Fruit fly (Drosophila melanogaster) whole organism, embryonic: ENCODE data around the gene Shc.

Experiments
- Ada2b ChIP-seq: fragments of 200-800 bp; sonication (Bioruptor generic); IDR thresholded peaks from 2 replicates; pipeline ENCODE4 v1.3.6; 2022; ENCODE audit warnings: missing biosample characterization, missing genetic modification characterization
- CG10274 ChIP-seq: fragments of 200-800 bp; sonication (Bioruptor generic); optimal IDR thresholded peaks from 3 replicates; lab custom pipeline; 2017; ENCODE audit warnings: missing biosample characterization, mild to moderate bottlenecking, missing genetic modification characterization
- CG11695 ChIP-seq: fragments of 200-800 bp; sonication (Bioruptor generic); IDR thresholded peaks from 3 replicates; pipeline ENCODE4 v1.3.6; 2022; ENCODE audit warnings: missing biosample characterization, missing genetic modification characterization
- CG11696 ChIP-seq: fragments of 200-800 bp; sonication (Bioruptor generic); IDR thresholded peaks from 2 replicates; pipeline ENCODE4 v1.3.6; 2022; ENCODE audit warnings: missing biosample characterization, missing genetic modification characterization
- CG13624 ChIP-seq: fragments of 200-800 bp; sonication (Bioruptor generic); optimal IDR thresholded peaks from 2 replicates; lab custom pipeline; 2016; ENCODE audit warnings: missing biosample characterization, missing genetic modification characterization
- CG15269 ChIP-seq: fragments of 200-800 bp; sonication (Bioruptor generic); optimal IDR thresholded peaks from 2 replicates; lab custom pipeline; 2018; ENCODE audit warnings: missing biosample characterization, mild to moderate bottlenecking, missing genetic modification characterization, moderate library complexity
- CG15601 ChIP-seq: fragments of 200-800 bp; sonication (Bioruptor generic); optimal IDR thresholded peaks from 3 replicates; lab custom pipeline; 2019; ENCODE audit warnings: missing biosample characterization, mild to moderate bottlenecking, missing genetic modification characterization, moderate library complexity
- CG2120 ChIP-seq: fragments of 200-800 bp; sonication (Bioruptor generic); optimal IDR thresholded peaks from 3 replicates; lab custom pipeline; 2016; ENCODE audit warnings: missing biosample characterization, missing genetic modification characterization
- CG2889 ChIP-seq: fragments of 200-800 bp; sonication (Bioruptor generic); IDR thresholded peaks from 3 replicates; pipeline ENCODE4 v1.3.6; 2022; ENCODE audit warnings: missing biosample characterization, missing genetic modification characterization
- CG30403 ChIP-seq: fragments of 200-800 bp; sonication (Bioruptor generic); optimal IDR thresholded peaks from 3 replicates; lab custom pipeline; 2016; ENCODE audit warnings: missing biosample characterization, missing genetic modification characterization
- CG3065 ChIP-seq: fragments of 200-800 bp; sonication (Bioruptor generic); optimal IDR thresholded peaks from 2 replicates; lab custom pipeline; 2016; ENCODE audit warnings: missing biosample characterization, missing genetic modification characterization
- CG3163 ChIP-seq: fragments of 200-800 bp; sonication (Bioruptor generic); optimal IDR thresholded peaks from 3 replicates; lab custom pipeline; 2016; ENCODE audit warnings: missing biosample characterization, missing genetic modification characterization
- CG32772 ChIP-seq: fragments of 200-800 bp; sonication (Bioruptor generic); IDR thresholded peaks from 2 replicates; pipeline ENCODE4 v1.3.6; 2022; ENCODE audit warnings: missing biosample characterization, missing genetic modification characterization
- CG3838 ChIP-seq: fragments of 200-800 bp; sonication (Bioruptor generic); optimal IDR thresholded peaks from 3 replicates; lab custom pipeline; 2016; ENCODE audit warnings: missing biosample characterization, missing genetic modification characterization
- CG4282 ChIP-seq: fragments of 200-800 bp; sonication (Bioruptor generic); optimal IDR thresholded peaks from 2 replicates; lab custom pipeline; 2016; ENCODE audit warnings: missing biosample characterization, missing genetic modification characterization
- CG4424 ChIP-seq: fragments of 200-800 bp; sonication (Bioruptor generic); optimal IDR thresholded peaks from 3 replicates; lab custom pipeline; 2016; ENCODE audit warnings: missing biosample characterization, missing genetic modification characterization
- CG4854 ChIP-seq: fragments of 200-800 bp; sonication (Bioruptor generic); optimal IDR thresholded peaks from 2 replicates; lab custom pipeline; 2016; ENCODE audit warnings: missing biosample characterization, missing genetic modification characterization, inconsistent platforms
- CG5245 ChIP-seq: fragments of 200-800 bp; sonication (Bioruptor generic); optimal IDR thresholded peaks from 3 replicates; lab custom pipeline; 2016; ENCODE audit warnings: missing biosample characterization, missing genetic modification characterization
- CG7556 ChIP-seq: fragments of 200-800 bp; sonication (Bioruptor generic); optimal IDR thresholded peaks from 2 replicates; lab custom pipeline; 2017; ENCODE audit warnings: missing biosample characterization, mild to moderate bottlenecking, missing genetic modification characterization
- CG8281 ChIP-seq: fragments of 200-800 bp; sonication (Bioruptor generic); optimal IDR thresholded peaks from 2 replicates; lab custom pipeline; 2018; ENCODE audit warnings: missing biosample characterization, mild to moderate bottlenecking, missing genetic modification characterization, moderate library complexity
- CG9437 ChIP-seq: fragments of 200-800 bp; sonication (Bioruptor generic); optimal IDR thresholded peaks from 2 replicates; lab custom pipeline; 2018; ENCODE audit warnings: missing biosample characterization, mild to moderate bottlenecking, missing genetic modification characterization
- Dbx ChIP-seq: fragments of 200-800 bp; sonication (Bioruptor generic); IDR thresholded peaks from 3 replicates; pipeline ENCODE4 v1.3.6; 2022; ENCODE audit warnings: missing biosample characterization, missing genetic modification characterization
- Dip3 ChIP-seq: fragments of 200-800 bp; sonication (Bioruptor generic); optimal IDR thresholded peaks from 3 replicates; lab custom pipeline; 2016; ENCODE audit warnings: missing biosample characterization, missing genetic modification characterization
- Dref ChIP-seq: fragments of 200-800 bp; sonication (Bioruptor generic); IDR thresholded peaks from 2 replicates; pipeline ENCODE4 v1.3.6; 2022; ENCODE audit warnings: missing biosample characterization, missing genetic modification characterization
- E2f2 ChIP-seq: fragments of 200-800 bp; sonication (Bioruptor generic); IDR thresholded peaks from 2 replicates; pipeline ENCODE4 v1.3.6; 2022; ENCODE audit warnings: missing biosample characterization, missing genetic modification characterization
- Ets65A ChIP-seq: fragments of 200-800 bp; sonication (Bioruptor generic); peaks from one replicate; lab custom pipeline; 2016; ENCODE audit warnings: missing biosample characterization, missing genetic modification characterization
- Ets97D ChIP-seq: fragments of 200-800 bp; sonication (Bioruptor generic); optimal IDR thresholded peaks from 3 replicates; lab custom pipeline; 2016; ENCODE audit warnings: missing biosample characterization, missing genetic modification characterization
- Fer3 ChIP-seq: fragments of 200-800 bp; sonication (Bioruptor generic); optimal IDR thresholded peaks from 2 replicates; lab custom pipeline; 2018; ENCODE audit warnings: missing biosample characterization, mild to moderate bottlenecking, missing genetic modification characterization, moderate library complexity
- GATAe ChIP-seq: fragments of 200-800 bp; sonication (Bioruptor generic); conservative IDR thresholded peaks from 2 replicates; pipeline ENCODE4 v1.3.6; 2022; ENCODE audit warnings: missing biosample characterization, missing genetic modification characterization
- Gug ChIP-seq: fragments of 200-800 bp; sonication (Bioruptor generic); IDR thresholded peaks from 4 replicates; pipeline ENCODE4 v1.3.6; 2022; ENCODE audit warnings: missing biosample characterization, missing genetic modification characterization
- HHEX ChIP-seq: fragments of 200-800 bp; sonication (Bioruptor generic); optimal IDR thresholded peaks from 3 replicates; lab custom pipeline; 2017; ENCODE audit warnings: missing biosample characterization, mild to moderate bottlenecking, missing genetic modification characterization, missing genetic modification reagents
- Nf-YA ChIP-seq: fragments of 200-800 bp; sonication (Bioruptor generic); IDR thresholded peaks from 2 replicates; pipeline ENCODE4 v1.3.6; 2022; ENCODE audit warnings: missing biosample characterization, missing genetic modification characterization
- Oli ChIP-seq: fragments of 200-800 bp; sonication (Bioruptor generic); optimal IDR thresholded peaks from 2 replicates; lab custom pipeline; 2018; ENCODE audit warnings: missing biosample characterization, mild to moderate bottlenecking, missing genetic modification characterization, moderate library complexity
- Ravus ChIP-seq: fragments of 200-800 bp; sonication (Bioruptor generic); IDR thresholded peaks from 2 replicates; pipeline ENCODE4 v1.3.6; 2022; ENCODE audit warnings: missing biosample characterization, missing genetic modification characterization
- Xbp1 ChIP-seq: fragments of 200-800 bp; sonication (Bioruptor generic); optimal IDR thresholded peaks from 3 replicates; lab custom pipeline; 2016; ENCODE audit warnings: missing biosample characterization, mild to moderate bottlenecking, missing genetic modification characterization
- bsh ChIP-seq, 2 experiments: fragments of 200-800 bp; sonication (Bioruptor generic); optimal IDR thresholded peaks; 2 replicates each; lab custom pipeline; 2017 to 2018; ENCODE audit warnings: mild to moderate bottlenecking in 2 of 2, missing biosample characterization in 2 of 2, missing genetic modification characterization in 2 of 2, moderate library complexity in 1 of 2
- dpn ChIP-seq, 2 experiments: fragments of 200-800 bp; sonication (Bioruptor generic); optimal IDR thresholded peaks; 3 replicates each; lab custom pipeline; 2016; ENCODE audit warnings: missing biosample characterization in 2 of 2, missing genetic modification characterization in 2 of 2
- ems ChIP-seq: fragments of 200-800 bp; sonication (Bioruptor generic); optimal IDR thresholded peaks from 3 replicates; lab custom pipeline; 2016; ENCODE audit warnings: missing biosample characterization, missing genetic modification characterization
- esg ChIP-seq: fragments of 200-800 bp; sonication (Bioruptor generic); conservative IDR thresholded peaks from 2 replicates; pipeline ENCODE4 v1.3.6; 2022; ENCODE audit warnings: missing biosample characterization, missing genetic modification characterization
- fd102C ChIP-seq: fragments of 200-800 bp; sonication (Bioruptor generic); optimal IDR thresholded peaks from 2 replicates; lab custom pipeline; 2018; ENCODE audit warnings: missing biosample characterization, mild to moderate bottlenecking, missing genetic modification characterization, moderate library complexity
- fd96Cb ChIP-seq: fragments of 200-800 bp; sonication (Bioruptor generic); optimal IDR thresholded peaks from 2 replicates; lab custom pipeline; 2018; ENCODE audit warnings: missing biosample characterization, mild to moderate bottlenecking, missing genetic modification characterization, moderate library complexity
- fu2 ChIP-seq: fragments of 200-800 bp; sonication (Bioruptor generic); optimal IDR thresholded peaks from 2 replicates; lab custom pipeline; 2016; ENCODE audit warnings: missing biosample characterization, missing genetic modification characterization
- lab ChIP-seq: fragments of 200-800 bp; sonication (Bioruptor generic); optimal IDR thresholded peaks from 3 replicates; lab custom pipeline; 2017; ENCODE audit warnings: missing biosample characterization, missing genetic modification characterization, mild to moderate bottlenecking, moderate library complexity, missing genetic modification reagents
- lov ChIP-seq, 2 experiments: fragments of 200-800 bp in 1 of 2; fragments of >200 bp in 1 of 2; sonication (Bioruptor generic) in 1 of 2; IDR thresholded peaks in 1 of 2; optimal IDR thresholded peaks in 1 of 2; 2 replicates in 1 of 2; 3 replicates in 1 of 2; pipeline versions ENCODE4 v1.3.6 to Lab custom; 2017 to 2022; ENCODE audit warnings: missing biosample characterization in 1 of 2, missing genetic modification characterization in 1 of 2
- mld ChIP-seq: fragments of 200-800 bp; sonication (Bioruptor generic); IDR thresholded peaks from 3 replicates; pipeline ENCODE4 v1.3.6; 2022; ENCODE audit warnings: missing biosample characterization, missing genetic modification characterization; ENCODE audit not compliant: partially characterized antibody
- shn ChIP-seq: fragments of 200-800 bp; sonication (Bioruptor generic); optimal IDR thresholded peaks from 3 replicates; lab custom pipeline; 2016; ENCODE audit warnings: missing biosample characterization, missing genetic modification characterization
- so ChIP-seq: fragments of 200-800 bp; sonication (Bioruptor generic); IDR thresholded peaks from 3 replicates; pipeline ENCODE4 v1.3.6; 2022; ENCODE audit warnings: missing biosample characterization, missing genetic modification characterization
- tio ChIP-seq: fragments of 200-800 bp; sonication (Bioruptor generic); optimal IDR thresholded peaks from 2 replicates; lab custom pipeline; 2017; ENCODE audit warnings: missing biosample characterization, missing genetic modification characterization, inconsistent platforms
- wek ChIP-seq: fragments of 200-800 bp; sonication (Bioruptor generic); optimal IDR thresholded peaks from 3 replicates; lab custom pipeline; 2018; ENCODE audit warnings: missing biosample characterization, mild to moderate bottlenecking, missing genetic modification characterization, moderate library complexity
- z ChIP-seq: fragments of 200-800 bp; sonication (Bioruptor generic); IDR thresholded peaks from 3 replicates; pipeline ENCODE4 v1.3.6; 2022; ENCODE audit warnings: missing biosample characterization, missing genetic modification characterization

The Shc gene

dm6 chr3L:9446731-9447238 lies 20.0 kb downstream of the Shc start, which contains the start of gene CG3529 (continued):
- TF ChIP-seq CG9437 (no peak), CG30403 (GFP tag; lab: Kevin White, UChicago) (peak; percentile 29), fd102C (GFP tag; lab: Kevin White, UChicago) (no peak), GATAe (GFP tag; lab: Robert Waterston, UW) (no peak), Ets65A (GFP tag; lab: Kevin White, UChicago) (peak; percentile 62), z (GFP tag; lab: Robert Waterston, UW) (no peak), Ada2b (no peak), Nf-YA (GFP tag; lab: Robert Waterston, UW) (peak; percentile 53; the same call in 1 of the 2 replicates), CG4424 (GFP tag; lab: Kevin White, UChicago) (peak; percentile 16), dpn (GFP tag; optimal IDR thresholded peaks at IDR 0.05; lab: Kevin White, UChicago) (peak in 1 of 2 experiments; percentile 27)
- TF ChIP-seq, all 482 proteins: peak for 174

DNA sequence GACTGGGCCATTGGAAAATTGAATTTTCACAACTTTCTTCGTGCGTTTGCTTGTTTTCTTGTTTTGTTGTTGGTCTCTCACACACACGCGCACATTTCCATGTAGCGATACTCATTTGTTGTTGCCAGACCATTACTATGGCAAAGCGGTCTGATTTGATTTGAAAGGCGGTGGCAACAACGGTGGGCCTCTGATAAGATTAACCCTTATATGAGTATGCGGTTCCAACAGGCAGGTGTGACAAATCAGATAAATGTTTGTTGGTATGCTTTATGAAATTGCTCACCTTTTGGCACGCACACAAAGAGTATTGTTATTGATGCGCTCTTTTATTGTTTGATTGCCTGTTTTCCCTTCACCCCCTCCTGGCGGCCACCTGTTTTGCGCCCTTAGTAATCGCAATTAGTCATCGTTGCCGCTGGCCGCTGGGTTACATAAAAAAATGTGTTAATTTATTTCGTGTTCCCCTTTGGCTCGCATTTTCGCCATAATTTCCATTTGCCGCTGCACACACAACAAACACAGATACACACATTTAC lies 20.5 kb downstream of the Shc start:
- no peak for TF ChIP-seq Oli (tag; lab: Kevin White, UChicago)
- TF ChIP-seq E2f2 (GFP tag; lab: Robert Waterston, UW) = no peak
- TF ChIP-seq Fer3 (tag; lab: Kevin White, UChicago) = peak; percentile 12
- TF ChIP-seq CG15601 (tag; lab: Kevin White, UChicago) = no peak
- TF ChIP-seq CG3163 (GFP tag; lab: Kevin White, UChicago) = no peak
- TF ChIP-seq CG4282 (GFP tag; lab: Kevin White, UChicago) = no peak
- TF ChIP-seq fu2 (GFP tag; lab: Kevin White, UChicago) = no peak
- no peak for TF ChIP-seq CG3065 (GFP tag; lab: Kevin White, UChicago)
- no peak for TF ChIP-seq CG10274 (GFP tag; lab: Kevin White, UChicago)
- TF ChIP-seq CG8281 (tag; lab: Kevin White, UChicago) = peak; percentile 48
- no peak for TF ChIP-seq CG4854 (GFP tag; lab: Kevin White, UChicago)
- no peak for TF ChIP-seq Dbx (GFP tag; lab: Robert Waterston, UW)
- TF ChIP-seq Dref (GFP tag; lab: Robert Waterston, UW) = no peak
- TF ChIP-seq HHEX (GFP tag; lab: Kevin White, UChicago) = peak; percentile 21
- TF ChIP-seq wek = no peak
- no peak for TF ChIP-seq CG11696 (GFP tag; lab: Robert Waterston, UW)
- no peak for TF ChIP-seq tio (GFP tag; lab: Kevin White, UChicago)
- TF ChIP-seq fd96Cb (tag; lab: Kevin White, UChicago) = no peak
- peak; percentile 68 for TF ChIP-seq lab (GFP tag; lab: Kevin White, UChicago)
- no peak for TF ChIP-seq lov (optimal IDR thresholded peaks at IDR 0.05; lab: Kevin White, UChicago)
- no peak for TF ChIP-seq lov (GFP tag; IDR thresholded peaks at IDR 0.05; lab: Robert Waterston, UW)
- no peak for TF ChIP-seq CG2889
- no peak for TF ChIP-seq Ravus (GFP tag; lab: Robert Waterston, UW)
- peak; percentile 30 for TF ChIP-seq CG2120 (GFP tag; lab: Kevin White, UChicago)
- no peak for TF ChIP-seq CG13624 (GFP tag; lab: Kevin White, UChicago)
- no peak for TF ChIP-seq bsh (GFP tag; optimal IDR thresholded peaks at IDR 0.05; lab: Kevin White, UChicago)
- TF ChIP-seq so (GFP tag; lab: Robert Waterston, UW) = no peak
- TF ChIP-seq Gug (GFP tag; lab: Robert Waterston, UW) = no peak
- peak; percentile 14 for TF ChIP-seq CG15269
- TF ChIP-seq shn (GFP tag; lab: Kevin White, UChicago) = no peak
- TF ChIP-seq CG7556 (GFP tag; lab: Kevin White, UChicago) = no peak
- TF ChIP-seq CG5245 (GFP tag; lab: Kevin White, UChicago) = no peak
- TF ChIP-seq CG32772 (GFP tag; lab: Robert Waterston, UW) = no peak
- TF ChIP-seq ems (GFP tag; lab: Kevin White, UChicago) = no peak
- no peak for TF ChIP-seq esg (GFP tag; lab: Robert Waterston, UW)
- no peak for TF ChIP-seq Dip3
- no peak for TF ChIP-seq mld (GFP tag; lab: Robert Waterston, UW)
- TF ChIP-seq Xbp1 = no peak
- no peak for TF ChIP-seq Ets97D
- TF ChIP-seq CG3838 (GFP tag; lab: Kevin White, UChicago) = no peak
- no peak for TF ChIP-seq CG11695 (GFP tag; lab: Robert Waterston, UW)
